Fruit fly (Drosophila melanogaster) whole organism, embryonic: Measurements from ENCODE around the gene CG46465.

Experiments used
- ATbp ChIP-seq: fragments of 200-800 bp; sonication (Bioruptor generic); optimal IDR thresholded peaks from 2 replicates; lab custom pipeline; 2017; ENCODE audit warnings: missing biosample characterization, mild to moderate bottlenecking, missing genetic modification characterization, missing genetic modification reagents
- Aef1 ChIP-seq: fragments of 200-800 bp; sonication (Bioruptor generic); IDR thresholded peaks from 3 replicates; pipeline ENCODE4 v1.3.6; 2022; ENCODE audit warnings: missing biosample characterization, missing genetic modification characterization
- B-H2 ChIP-seq: fragments of 200-800 bp; sonication (Bioruptor generic); optimal IDR thresholded peaks from 2 replicates; lab custom pipeline; 2018; ENCODE audit warnings: missing biosample characterization, mild to moderate bottlenecking, missing genetic modification characterization
- BtbVII ChIP-seq: fragments of 200-800 bp; sonication (Bioruptor generic); optimal IDR thresholded peaks from 3 replicates; lab custom pipeline; 2017; ENCODE audit warnings: missing biosample characterization, mild to moderate bottlenecking, missing genetic modification characterization
- CG10147 ChIP-seq: fragments of 200-800 bp; sonication (Bioruptor generic); optimal IDR thresholded peaks from 2 replicates; lab custom pipeline; 2019; ENCODE audit warnings: missing biosample characterization, mild to moderate bottlenecking, missing genetic modification characterization, moderate library complexity
- CG10366 ChIP-seq: fragments of 200-800 bp; sonication (Bioruptor generic); IDR thresholded peaks from 2 replicates; pipeline ENCODE4 v1.3.6; 2022; ENCODE audit warnings: missing biosample characterization, missing genetic modification characterization
- CG13424 ChIP-seq: fragments of 200-800 bp; sonication (Bioruptor generic); optimal IDR thresholded peaks from 2 replicates; lab custom pipeline; 2019; ENCODE audit warnings: missing biosample characterization, mild to moderate bottlenecking, missing genetic modification characterization, moderate library complexity
- CG13775 ChIP-seq: fragments of 200-800 bp; sonication (Bioruptor generic); optimal IDR thresholded peaks from 3 replicates; lab custom pipeline; 2017; ENCODE audit warnings: missing biosample characterization, mild to moderate bottlenecking, missing genetic modification characterization
- CG13894 ChIP-seq: fragments of 200-800 bp; sonication (Bioruptor generic); optimal IDR thresholded peaks from 3 replicates; lab custom pipeline; 2018; ENCODE audit warnings: missing biosample characterization, mild to moderate bottlenecking, missing genetic modification characterization, moderate library complexity
- CG17328 ChIP-seq: fragments of 200-800 bp; sonication (Bioruptor generic); IDR thresholded peaks from 2 replicates; pipeline ENCODE4 v1.3.6; 2022; ENCODE audit warnings: missing biosample characterization, missing genetic modification characterization
- CG1792 ChIP-seq: fragments of 200-800 bp; sonication (Bioruptor generic); optimal IDR thresholded peaks from 2 replicates; lab custom pipeline; 2016; ENCODE audit warnings: missing biosample characterization, missing genetic modification characterization
- CG18011 ChIP-seq: fragments of 200-800 bp; sonication (Bioruptor generic); optimal IDR thresholded peaks from 2 replicates; lab custom pipeline; 2017; ENCODE audit warnings: missing biosample characterization, missing genetic modification characterization, mild to moderate bottlenecking, moderate library complexity, missing genotype
- CG31365 ChIP-seq: fragments of 200-800 bp; sonication (Bioruptor generic); optimal IDR thresholded peaks from 2 replicates; lab custom pipeline; 2018; ENCODE audit warnings: missing biosample characterization, mild to moderate bottlenecking, missing genetic modification characterization
- CG33557 ChIP-seq: fragments of 200-800 bp; sonication (Bioruptor generic); optimal IDR thresholded peaks from 2 replicates; lab custom pipeline; 2019; ENCODE audit warnings: missing biosample characterization, mild to moderate bottlenecking, missing genetic modification characterization, moderate library complexity
- CG6765 ChIP-seq: fragments of 200-800 bp; sonication (Bioruptor generic); optimal IDR thresholded peaks from 3 replicates; lab custom pipeline; 2017; ENCODE audit warnings: missing biosample characterization, mild to moderate bottlenecking, missing genetic modification characterization
- CG6854 ChIP-seq: fragments of 200-800 bp; sonication (Bioruptor generic); optimal IDR thresholded peaks from 3 replicates; lab custom pipeline; 2017; ENCODE audit warnings: missing biosample characterization, mild to moderate bottlenecking, missing genetic modification characterization
- CG8478 ChIP-seq: fragments of >200 bp; optimal IDR thresholded peaks from 2 replicates; lab custom pipeline; 2018
- CG9817 ChIP-seq: fragments of 200-800 bp; sonication (Bioruptor generic); optimal IDR thresholded peaks from 2 replicates; lab custom pipeline; 2018; ENCODE audit warnings: missing biosample characterization, mild to moderate bottlenecking, missing genetic modification characterization, moderate library complexity
- D19A ChIP-seq: fragments of 200-800 bp; optimal IDR thresholded peaks from 3 replicates; lab custom pipeline; 2019; ENCODE audit warnings: missing biosample characterization, mild to moderate bottlenecking, missing genetic modification characterization, moderate library complexity
- Deaf1 ChIP-seq: fragments of 200-800 bp; optimal IDR thresholded peaks from 3 replicates; lab custom pipeline; 2019; ENCODE audit warnings: missing biosample characterization, mild to moderate bottlenecking, missing genetic modification characterization, moderate library complexity
- Eip74EF ChIP-seq, 2 experiments: fragments of 200-800 bp in 1 of 2; fragments of >200 bp in 1 of 2; sonication (Bioruptor generic) in 1 of 2; optimal IDR thresholded peaks; 2 replicates each; lab custom pipeline; 2017 to 2019; ENCODE audit warnings: missing biosample characterization in 2 of 2, missing genetic modification characterization in 2 of 2, mild to moderate bottlenecking in 1 of 2, moderate library complexity in 1 of 2
- Elba2 ChIP-seq: fragments of 200-800 bp; sonication (Bioruptor generic); optimal IDR thresholded peaks from 3 replicates; lab custom pipeline; 2016; ENCODE audit warnings: missing biosample characterization, missing genetic modification characterization
- Fer3 ChIP-seq: fragments of 200-800 bp; sonication (Bioruptor generic); optimal IDR thresholded peaks from 2 replicates; lab custom pipeline; 2018; ENCODE audit warnings: missing biosample characterization, mild to moderate bottlenecking, missing genetic modification characterization, moderate library complexity
- HLH54F ChIP-seq: fragments of 200-800 bp; sonication (Bioruptor generic); optimal IDR thresholded peaks from 3 replicates; lab custom pipeline; 2016; ENCODE audit warnings: missing biosample characterization, missing genetic modification characterization
- Hand ChIP-seq: fragments of 200-800 bp; sonication (Bioruptor generic); optimal IDR thresholded peaks from 2 replicates; lab custom pipeline; 2017; ENCODE audit warnings: mild to moderate bottlenecking, missing biosample characterization, missing genetic modification reagents, missing genetic modification characterization
- Hr51 ChIP-seq, 2 experiments: fragments of 200-800 bp; sonication (Bioruptor generic); optimal IDR thresholded peaks; 2 replicates in 1 of 2; 3 replicates in 1 of 2; lab custom pipeline; 2016 to 2018; ENCODE audit warnings: missing biosample characterization in 2 of 2, missing genetic modification characterization in 2 of 2, mild to moderate bottlenecking in 1 of 2, moderate library complexity in 1 of 2
- Pdp1 ChIP-seq, 2 experiments: fragments of 200-800 bp; sonication (Bioruptor generic); optimal IDR thresholded peaks; 3 replicates each; lab custom pipeline; 2016; ENCODE audit warnings: missing biosample characterization in 2 of 2, missing genetic modification characterization in 2 of 2, mild to moderate bottlenecking in 1 of 2, moderate library complexity in 1 of 2
- Rx ChIP-seq: fragments of 200-800 bp; sonication (Bioruptor generic); IDR thresholded peaks from 2 replicates; pipeline ENCODE4 v1.3.6; 2022; ENCODE audit warnings: missing biosample characterization, missing genetic modification characterization
- Sox102F ChIP-seq: fragments of 200-800 bp; sonication (Bioruptor generic); optimal IDR thresholded peaks from 2 replicates; lab custom pipeline; 2018; ENCODE audit warnings: missing biosample characterization, mild to moderate bottlenecking, missing genetic modification characterization, moderate library complexity
- Usf ChIP-seq: fragments of 200-800 bp; sonication (Bioruptor generic); optimal IDR thresholded peaks from 2 replicates; lab custom pipeline; 2017; ENCODE audit warnings: missing genotype, missing biosample characterization, missing genetic modification characterization
- ab ChIP-seq: fragments of 200-800 bp; sonication (Bioruptor generic); optimal IDR thresholded peaks from 2 replicates; lab custom pipeline; 2016; ENCODE audit warnings: missing biosample characterization, missing genetic modification characterization
- bcd ChIP-seq: fragments of 200-800 bp; sonication (Bioruptor generic); optimal IDR thresholded peaks from 2 replicates; lab custom pipeline; 2017; ENCODE audit warnings: missing biosample characterization, mild to moderate bottlenecking, missing genetic modification characterization
- crp ChIP-seq, 2 experiments: fragments of 200-800 bp; sonication (Bioruptor generic); optimal IDR thresholded peaks; 2 replicates in 1 of 2; 3 replicates in 1 of 2; lab custom pipeline; 2017; ENCODE audit warnings: missing biosample characterization in 2 of 2, missing genetic modification characterization in 2 of 2, mild to moderate bottlenecking in 1 of 2, moderate library complexity in 1 of 2
- ems ChIP-seq: fragments of 200-800 bp; sonication (Bioruptor generic); optimal IDR thresholded peaks from 3 replicates; lab custom pipeline; 2016; ENCODE audit warnings: missing biosample characterization, missing genetic modification characterization
- ewg ChIP-seq: fragments of 200-800 bp; sonication (Bioruptor generic); optimal IDR thresholded peaks from 3 replicates; lab custom pipeline; 2017; ENCODE audit warnings: mild to moderate bottlenecking, missing biosample characterization, missing genetic modification reagents, missing genetic modification characterization
- fd3F ChIP-seq: fragments of 200-800 bp; sonication (Bioruptor generic); optimal IDR thresholded peaks from 2 replicates; lab custom pipeline; 2018; ENCODE audit warnings: missing biosample characterization, mild to moderate bottlenecking, missing genetic modification characterization, moderate library complexity
- fu2 ChIP-seq: fragments of 200-800 bp; sonication (Bioruptor generic); optimal IDR thresholded peaks from 2 replicates; lab custom pipeline; 2016; ENCODE audit warnings: missing biosample characterization, missing genetic modification characterization
- gcm2 ChIP-seq: fragments of 200-800 bp; sonication (Bioruptor generic); optimal IDR thresholded peaks from 2 replicates; lab custom pipeline; 2016; ENCODE audit warnings: missing biosample characterization, missing genetic modification characterization
- her ChIP-seq: fragments of 200-800 bp; sonication (Bioruptor generic); optimal IDR thresholded peaks from 2 replicates; lab custom pipeline; 2016; ENCODE audit warnings: missing biosample characterization, missing genetic modification characterization
- ken ChIP-seq: fragments of 200-800 bp; sonication (Bioruptor generic); IDR thresholded peaks from 3 replicates; pipeline ENCODE4 v1.3.6; 2022; ENCODE audit warnings: missing biosample characterization, missing genetic modification characterization
- nau ChIP-seq: fragments of 200-800 bp; sonication (Bioruptor generic); optimal IDR thresholded peaks from 3 replicates; lab custom pipeline; 2017; ENCODE audit warnings: missing biosample characterization, mild to moderate bottlenecking, missing genetic modification characterization, missing genetic modification reagents
- nerfin-1 ChIP-seq: fragments of 200-800 bp; sonication (Bioruptor generic); optimal IDR thresholded peaks from 3 replicates; lab custom pipeline; 2019; ENCODE audit warnings: missing biosample characterization, mild to moderate bottlenecking, missing genetic modification characterization, moderate library complexity
- onecut ChIP-seq: fragments of 200-800 bp; sonication (Bioruptor generic); IDR thresholded peaks from 2 replicates; pipeline ENCODE4 v1.3.6; 2022; ENCODE audit warnings: missing biosample characterization, missing genetic modification characterization
- pho ChIP-seq: fragments of 200-800 bp; sonication (Bioruptor generic); optimal IDR thresholded peaks from 2 replicates; lab custom pipeline; 2016; ENCODE audit warnings: missing biosample characterization, missing genetic modification characterization
- phol ChIP-seq: fragments of 200-800 bp; sonication (Bioruptor generic); optimal IDR thresholded peaks from 3 replicates; lab custom pipeline; 2018; ENCODE audit warnings: missing biosample characterization, mild to moderate bottlenecking, missing genetic modification characterization, moderate library complexity
- ttk ChIP-seq: fragments of 200-800 bp; sonication (Bioruptor generic); IDR thresholded peaks from 2 replicates; pipeline ENCODE4 v2.1.2; 2022; ENCODE audit warnings: missing biosample characterization, missing genetic modification characterization
- zen2 ChIP-seq: fragments of 200-800 bp; sonication (Bioruptor generic); IDR thresholded peaks from 3 replicates; pipeline ENCODE4 v1.3.6; 2022; ENCODE audit warnings: missing biosample characterization, missing genetic modification characterization; ENCODE audit not compliant: partially characterized antibody

The CG46465 gene

DNA sequence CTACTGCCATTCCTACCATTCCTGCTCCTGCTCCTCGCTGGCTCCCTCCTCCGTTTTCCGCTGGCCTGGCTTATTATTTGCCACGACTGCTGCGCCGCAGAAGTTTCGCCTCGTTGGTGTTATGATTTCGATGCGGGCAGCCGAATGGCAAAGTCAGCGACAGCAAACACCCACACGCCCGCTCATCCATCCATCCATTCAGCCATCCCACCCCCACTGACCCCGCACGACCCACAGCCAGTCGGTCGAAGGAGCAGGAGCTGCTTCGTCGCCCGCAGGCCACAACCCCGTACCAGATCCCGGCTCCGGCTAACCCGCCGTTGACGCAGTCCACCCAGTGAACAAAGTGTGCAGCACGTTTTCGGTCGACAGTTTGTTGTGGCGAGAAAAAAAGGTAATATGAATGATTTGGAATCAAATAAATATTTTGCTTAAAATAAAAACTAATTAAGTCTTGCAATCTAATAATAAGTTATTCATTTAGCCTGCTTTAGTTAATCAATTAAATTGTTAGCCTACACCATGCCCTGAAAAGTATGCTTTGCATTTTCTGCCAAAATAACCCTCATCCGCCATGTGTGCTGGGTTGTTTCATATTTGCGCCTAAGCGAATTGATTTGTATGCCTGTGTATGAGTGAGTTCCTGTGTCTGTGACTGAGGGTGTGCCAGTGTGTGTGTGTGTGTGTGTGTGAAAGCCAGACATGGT lies 34.3 kb downstream of the CG46465 start (continued):
- TF ChIP-seq CG6854 (GFP tag; lab: Kevin White, UChicago) (peak; percentile 63), CG10147 (peak; percentile 76), ken (GFP tag; lab: Robert Waterston, UW) (0 out of 3 replicates have a peak, but pooled peaks have one; percentile 16), CG1792 (GFP tag; lab: Kevin White, UChicago) (no peak), CG6765 (GFP tag; lab: Kevin White, UChicago) (peak; percentile 52), CG8478 (lab: Kevin White, UChicago) (no peak), nerfin-1 (peak; percentile 14), fu2 (GFP tag; lab: Kevin White, UChicago) (no peak), CG33557 (no peak), onecut (GFP tag; lab: Robert Waterston, UW) (peak; percentile 33; the same call in 1 of the 2 replicates), Usf (GFP tag; lab: Kevin White, UChicago) (peak; percentile 6), Hand (peak; percentile 85), CG10366 (peak; percentile 20; the same call in 1 of the 2 replicates), BtbVII (GFP tag; lab: Kevin White, UChicago) (peak; percentile 75), Deaf1 (tag; lab: Kevin White, UChicago) (peak; percentile 64), CG13894 (tag; lab: Kevin White, UChicago) (peak; percentile 58), CG13775 (GFP tag; lab: Kevin White, UChicago) (peak; percentile 30), gcm2 (GFP tag; lab: Kevin White, UChicago) (no peak), her (GFP tag; lab: Kevin White, UChicago) (no peak), bcd (GFP tag; lab: Kevin White, UChicago) (peak; percentile 58), ttk (GFP tag; lab: Robert Waterston, UW) (no peak), CG17328 (GFP tag; lab: Robert Waterston, UW) (no peak), zen2 (0 out of 3 replicates have a peak, but pooled peaks have one; percentile 3), pho (GFP tag; lab: Kevin White, UChicago) (peak; percentile 34), Hr51 (GFP tag; optimal IDR thresholded peaks at IDR 0.05; lab: Kevin White, UChicago) (peak; percentile 8 to 60), crp (GFP tag; optimal IDR thresholded peaks at IDR 0.05; lab: Kevin White, UChicago) (no peak), nau (GFP tag; lab: Kevin White, UChicago) (peak; percentile 45), Fer3 (peak; percentile 32), CG18011 (GFP tag; lab: Kevin White, UChicago) (no peak), ATbp (GFP tag; lab: Kevin White, UChicago) (peak; percentile 48), CG31365 (tag; lab: Kevin White, UChicago) (no peak), B-H2 (peak; percentile 70), CG13424 (tag; lab: Kevin White, UChicago) (peak; percentile 70), HLH54F (GFP tag; lab: Kevin White, UChicago) (peak; percentile 52), ewg (GFP tag; lab: Kevin White, UChicago) (peak; percentile 25), Rx (no peak), ab (GFP tag; lab: Kevin White, UChicago) (no peak), phol (tag; lab: Kevin White, UChicago) (peak; percentile 56), Pdp1 (GFP tag; optimal IDR thresholded peaks at IDR 0.05; lab: Kevin White, UChicago) (peak in 1 of 2 experiments; percentile 8), ems (GFP tag; lab: Kevin White, UChicago) (peak; percentile 6), Eip74EF (GFP tag; optimal IDR thresholded peaks at IDR 0.05; lab: Kevin White, UChicago) (peak in 1 of 2 experiments; percentile 28), Sox102F (GFP tag; lab: Kevin White, UChicago) (peak; percentile 55), D19A (tag; lab: Kevin White, UChicago) (peak; percentile 41), CG9817 (tag; lab: Kevin White, UChicago) (peak; percentile 22), fd3F (peak; percentile 50), Aef1 (GFP tag; lab: Robert Waterston, UW) (no peak; the same call in 2 of the 3 replicates), Elba2 (GFP tag; lab: Kevin White, UChicago) (no peak)
